Worm (Caenorhabditis elegans) whole organism, L4 larva: ENCODE measurements around the gene ubh-3.

ENCODE experiments used
- ZK546.5 ChIP-seq, 2 experiments: sonication (generic microtip); optimal IDR thresholded peaks; 2 replicates each; lab custom pipeline; 2017; ENCODE audit warnings: missing biosample characterization in 2 of 2, missing genetic modification characterization in 2 of 2
- dmd-8 ChIP-seq: fragments of 200-800 bp; sonication (Bioruptor generic); IDR thresholded peaks from 2 replicates; pipeline ENCODE4 v1.3.6; 2022; ENCODE audit warnings: missing genetic modification characterization, missing compliant biosample characterization
- gei-8 ChIP-seq: fragments of 200-800 bp; sonication (Bioruptor generic); optimal IDR thresholded peaks from 2 replicates; lab custom pipeline; 2018; ENCODE audit warnings: mild to moderate bottlenecking, missing genetic modification characterization, missing compliant biosample characterization
- jun-1 ChIP-seq: fragments of 150-350 bp; optimal IDR thresholded peaks from 2 replicates; lab custom pipeline; 2014; ENCODE audit warnings: missing biosample characterization, missing genetic modification reagents, missing genetic modification characterization
- nhr-237 ChIP-seq: sonication (generic microtip); optimal IDR thresholded peaks from 2 replicates; lab custom pipeline; 2017; ENCODE audit warnings: missing biosample characterization, missing genetic modification characterization
- snpc-4 ChIP-seq: fragments of 150-350 bp; optimal IDR thresholded peaks from 2 replicates; lab custom pipeline; 2014; ENCODE audit warnings: missing biosample characterization, missing genetic modification characterization
- spr-3 ChIP-seq: fragments of 200-800 bp; sonication (Bioruptor generic); optimal IDR thresholded peaks from 2 replicates; lab custom pipeline; 2018; ENCODE audit warnings: mild to moderate bottlenecking, missing genetic modification characterization, missing compliant biosample characterization
- unc-62 ChIP-seq, 3 experiments: fragments of 150-350 bp in 1 of 3; sonication (generic microtip); optimal IDR thresholded peaks in 2 of 3; peaks in 1 of 3; 1 replicate in 1 of 3; 2 replicates in 2 of 3; lab custom pipeline; 2014 to 2017; ENCODE audit warnings: missing biosample characterization in 3 of 3, missing genetic modification characterization in 3 of 3, missing genetic modification reagents in 3 of 3, missing genotype in 1 of 3
- zfp-2 ChIP-seq: sonication (generic microtip); optimal IDR thresholded peaks from 2 replicates; lab custom pipeline; 2016; ENCODE audit warnings: mild to moderate bottlenecking, missing genetic modification characterization, missing compliant biosample characterization
- ztf-11 ChIP-seq: fragments of 150-350 bp; optimal IDR thresholded peaks from 2 replicates; lab custom pipeline; 2014; ENCODE audit warnings: missing biosample characterization, missing genetic modification characterization

- TF ChIP-seq nhr-237 (tag; lab: Kevin White, UChicago) = no peak
- TF ChIP-seq zfp-2 (tag; lab: Kevin White, UChicago) = no peak
- TF ChIP-seq gei-8 = no peak
- TF ChIP-seq ZK546.5 (tag; optimal IDR thresholded peaks at IDR 0.05; lab: Kevin White, UChicago) = no peak
- TF ChIP-seq unc-62 (GFP tag; optimal IDR thresholded peaks at IDR 0.05 in 1 of 2; lab: Kevin White, UChicago) = no peak
- no peak for TF ChIP-seq unc-62 (tag; optimal IDR thresholded peaks at IDR 0.05; lab: Kevin White, UChicago)
- no peak for TF ChIP-seq jun-1
- TF ChIP-seq ztf-11 = no peak
- TF ChIP-seq snpc-4 (tag; lab: Kevin White, UChicago) = no peak
- no peak for TF ChIP-seq spr-3 (GFP tag; lab: Kevin White, UChicago)
- no peak for TF ChIP-seq dmd-8 (GFP tag; lab: Robert Waterston, UW)
Measured at ce11 chrV:6524757-6525156, 16.2 kb upstream of the ubh-3 start, which contains the start of gene acs-1.
